Fruit fly (Drosophila melanogaster) whole organism, embryonic: ENCODE results near the gene CG3544.

ENCODE experiments used
- ATbp ChIP-seq: fragments of 200-800 bp; sonication (Bioruptor generic); optimal IDR thresholded peaks from 2 replicates; lab custom pipeline; 2017; ENCODE audit warnings: missing biosample characterization, mild to moderate bottlenecking, missing genetic modification characterization, missing genetic modification reagents
- B-H1 ChIP-seq: fragments of 200-800 bp; sonication (Bioruptor generic); IDR thresholded peaks from 3 replicates; pipeline ENCODE4 v1.3.6; 2022; ENCODE audit warnings: missing biosample characterization, missing genetic modification characterization
- CG11085 ChIP-seq: fragments of 200-800 bp; sonication (Bioruptor generic); IDR thresholded peaks from 2 replicates; pipeline ENCODE4 v1.3.6; 2022; ENCODE audit warnings: missing biosample characterization, missing genetic modification characterization
- CG12391 ChIP-seq: fragments of 200-800 bp; sonication (Bioruptor generic); optimal IDR thresholded peaks from 3 replicates; lab custom pipeline; 2018; ENCODE audit warnings: missing biosample characterization, mild to moderate bottlenecking, missing genetic modification characterization, moderate library complexity
- CG14050 ChIP-seq: fragments of 200-800 bp; sonication (Bioruptor generic); IDR thresholded peaks from 3 replicates; pipeline ENCODE4 v1.3.6; 2022; ENCODE audit warnings: missing biosample characterization, missing genetic modification characterization
- CG14965 ChIP-seq: fragments of 200-800 bp; sonication (Bioruptor generic); optimal IDR thresholded peaks from 2 replicates; lab custom pipeline; 2016; ENCODE audit warnings: missing biosample characterization, missing genetic modification characterization, borderline replicate concordance
- CG1602 ChIP-seq: fragments of 200-800 bp; sonication (Bioruptor generic); optimal IDR thresholded peaks from 3 replicates; lab custom pipeline; 2016; ENCODE audit warnings: missing biosample characterization, missing genetic modification characterization
- CG16813 ChIP-seq: fragments of 200-800 bp; sonication (Bioruptor generic); IDR thresholded peaks from 3 replicates; pipeline ENCODE4 v1.3.6; 2022; ENCODE audit warnings: missing biosample characterization, missing genetic modification characterization; ENCODE audit not compliant: partially characterized antibody
- CG17802 ChIP-seq: fragments of 200-800 bp; sonication (Bioruptor generic); optimal IDR thresholded peaks from 2 replicates; lab custom pipeline; 2018; ENCODE audit warnings: missing biosample characterization, mild to moderate bottlenecking, missing genetic modification characterization, moderate library complexity
- CG2889 ChIP-seq: fragments of 200-800 bp; sonication (Bioruptor generic); IDR thresholded peaks from 3 replicates; pipeline ENCODE4 v1.3.6; 2022; ENCODE audit warnings: missing biosample characterization, missing genetic modification characterization
- CG31365 ChIP-seq: fragments of 200-800 bp; sonication (Bioruptor generic); optimal IDR thresholded peaks from 2 replicates; lab custom pipeline; 2018; ENCODE audit warnings: missing biosample characterization, mild to moderate bottlenecking, missing genetic modification characterization
- CG32767 ChIP-seq: fragments of 200-800 bp; sonication (Bioruptor generic); IDR thresholded peaks from 2 replicates; pipeline ENCODE4 v1.3.6; 2022; ENCODE audit warnings: missing biosample characterization, missing genetic modification characterization
- CG32772 ChIP-seq: fragments of 200-800 bp; sonication (Bioruptor generic); IDR thresholded peaks from 2 replicates; pipeline ENCODE4 v1.3.6; 2022; ENCODE audit warnings: missing biosample characterization, missing genetic modification characterization
- CG4282 ChIP-seq: fragments of 200-800 bp; sonication (Bioruptor generic); optimal IDR thresholded peaks from 2 replicates; lab custom pipeline; 2016; ENCODE audit warnings: missing biosample characterization, missing genetic modification characterization
- CG43689 ChIP-seq: fragments of 200-800 bp; sonication (Bioruptor generic); IDR thresholded peaks from 2 replicates; pipeline ENCODE4 v1.3.6; 2022; ENCODE audit warnings: missing biosample characterization, missing genetic modification characterization
- CG4404 ChIP-seq: fragments of 200-800 bp; sonication (Bioruptor generic); IDR thresholded peaks from 2 replicates; pipeline ENCODE4 v1.3.6; 2022; ENCODE audit warnings: missing biosample characterization, missing genetic modification characterization
- CG6254 ChIP-seq: fragments of 200-800 bp; sonication (Bioruptor generic); optimal IDR thresholded peaks from 3 replicates; lab custom pipeline; 2017; ENCODE audit warnings: mild to moderate bottlenecking, missing biosample characterization, missing genetic modification reagents, missing genetic modification characterization
- CG8089 ChIP-seq: fragments of 200-800 bp; sonication (Bioruptor generic); optimal IDR thresholded peaks from 3 replicates; lab custom pipeline; 2016; ENCODE audit warnings: missing biosample characterization, missing genetic modification characterization
- CG8290 ChIP-seq, 3 experiments: fragments of 200-800 bp; sonication (Bioruptor generic); optimal IDR thresholded peaks; 2 replicates each; lab custom pipeline; 2016 to 2019; ENCODE audit warnings: missing biosample characterization in 3 of 3, missing genetic modification characterization in 3 of 3, mild to moderate bottlenecking in 2 of 3, moderate library complexity in 1 of 3
- CG9932 ChIP-seq: fragments of 200-800 bp; sonication (Bioruptor generic); IDR thresholded peaks from 2 replicates; pipeline ENCODE4 v1.3.6; 2022; ENCODE audit warnings: missing biosample characterization, missing genetic modification characterization
- D19A ChIP-seq: fragments of 200-800 bp; optimal IDR thresholded peaks from 3 replicates; lab custom pipeline; 2019; ENCODE audit warnings: missing biosample characterization, mild to moderate bottlenecking, missing genetic modification characterization, moderate library complexity
- Dek ChIP-seq: fragments of 200-800 bp; sonication (Bioruptor generic); optimal IDR thresholded peaks from 3 replicates; lab custom pipeline; 2019; ENCODE audit warnings: missing biosample characterization, mild to moderate bottlenecking, missing genetic modification characterization, moderate library complexity
- Dll ChIP-seq: fragments of 200-800 bp; sonication (Bioruptor generic); IDR thresholded peaks from 4 replicates; pipeline ENCODE4 v1.3.6; 2022; ENCODE audit warnings: missing biosample characterization, missing genetic modification characterization; ENCODE audit not compliant: partially characterized antibody
- ERR ChIP-seq: fragments of 200-800 bp; sonication (Bioruptor generic); optimal IDR thresholded peaks from 2 replicates; lab custom pipeline; 2016; ENCODE audit warnings: missing biosample characterization, missing genetic modification characterization
- Gsc ChIP-seq: fragments of 200-800 bp; sonication (Bioruptor generic); IDR thresholded peaks from 2 replicates; pipeline ENCODE4 v1.3.6; 2022; ENCODE audit warnings: missing biosample characterization, missing genetic modification characterization
- Gug ChIP-seq: fragments of 200-800 bp; sonication (Bioruptor generic); IDR thresholded peaks from 4 replicates; pipeline ENCODE4 v1.3.6; 2022; ENCODE audit warnings: missing biosample characterization, missing genetic modification characterization
- HmgZ ChIP-seq: fragments of 200-800 bp; sonication (Bioruptor generic); optimal IDR thresholded peaks from 2 replicates; lab custom pipeline; 2018; ENCODE audit warnings: missing biosample characterization, mild to moderate bottlenecking, missing genetic modification characterization
- Hr39 ChIP-seq: fragments of >200 bp; optimal IDR thresholded peaks from 2 replicates; lab custom pipeline; 2017
- Med ChIP-seq: fragments of 200-800 bp; sonication (Bioruptor generic); peaks from one replicate; lab custom pipeline; 2016; ENCODE audit warnings: missing biosample characterization, missing genetic modification characterization, mild to moderate bottlenecking, inconsistent platforms, moderate library complexity
- Mrtf ChIP-seq: fragments of 200-800 bp; sonication (Bioruptor generic); IDR thresholded peaks from 3 replicates; pipeline ENCODE4 v1.3.6; 2022; ENCODE audit warnings: missing biosample characterization, missing genetic modification characterization
- Sox100B ChIP-seq: fragments of 200-800 bp; sonication (Bioruptor generic); optimal IDR thresholded peaks from 3 replicates; lab custom pipeline; 2018; ENCODE audit warnings: missing biosample characterization, mild to moderate bottlenecking, missing genetic modification characterization
- Stat92E ChIP-seq, 3 experiments: fragments of >200 bp in 2 of 3; fragments of 200-800 bp in 1 of 3; sonication (Bioruptor generic) in 1 of 3; optimal IDR thresholded peaks; 2 replicates each; lab custom pipeline; 2017 to 2019; ENCODE audit warnings: missing biosample characterization in 3 of 3, missing genetic modification characterization in 3 of 3, mild to moderate bottlenecking in 1 of 3, moderate library complexity in 1 of 3
- Trl ChIP-seq, 3 experiments: fragments of >200 bp in 2 of 3; fragments of 200-800 bp in 1 of 3; sonication (Bioruptor generic) in 1 of 3; optimal IDR thresholded peaks; 2 replicates in 1 of 3; 3 replicates in 2 of 3; lab custom pipeline; 2016 to 2017; ENCODE audit warnings: missing biosample characterization in 1 of 3, missing genetic modification characterization in 1 of 3
- YL-1 ChIP-seq: fragments of 200-800 bp; sonication (Bioruptor generic); optimal IDR thresholded peaks from 3 replicates; lab custom pipeline; 2017; ENCODE audit warnings: missing biosample characterization, mild to moderate bottlenecking, missing genetic modification characterization
- aop ChIP-seq: fragments of 200-800 bp; sonication (Bioruptor generic); IDR thresholded peaks from 2 replicates; pipeline ENCODE4 v1.3.6; 2022; ENCODE audit warnings: missing biosample characterization, missing genetic modification characterization
- bsh ChIP-seq, 2 experiments: fragments of 200-800 bp; sonication (Bioruptor generic); optimal IDR thresholded peaks; 2 replicates each; lab custom pipeline; 2017 to 2018; ENCODE audit warnings: mild to moderate bottlenecking in 2 of 2, missing biosample characterization in 2 of 2, missing genetic modification characterization in 2 of 2, moderate library complexity in 1 of 2
- crc ChIP-seq: fragments of 200-800 bp; sonication (Bioruptor generic); optimal IDR thresholded peaks from 2 replicates; lab custom pipeline; 2016; ENCODE audit warnings: missing biosample characterization, missing genetic modification characterization
- crp ChIP-seq, 2 experiments: fragments of 200-800 bp; sonication (Bioruptor generic); optimal IDR thresholded peaks; 2 replicates in 1 of 2; 3 replicates in 1 of 2; lab custom pipeline; 2017; ENCODE audit warnings: missing biosample characterization in 2 of 2, missing genetic modification characterization in 2 of 2, mild to moderate bottlenecking in 1 of 2, moderate library complexity in 1 of 2
- eve ChIP-seq, 2 experiments: fragments of >200 bp; optimal IDR thresholded peaks; 2 replicates each; lab custom pipeline; 2017; ENCODE audit warnings: missing biosample characterization in 2 of 2, missing genetic modification characterization in 2 of 2
- inv ChIP-seq: fragments of 200-800 bp; sonication (Bioruptor generic); IDR thresholded peaks from 2 replicates; pipeline ENCODE4 v1.3.6; 2022; ENCODE audit warnings: missing biosample characterization, missing genetic modification characterization; ENCODE audit not compliant: partially characterized antibody
- ken ChIP-seq: fragments of 200-800 bp; sonication (Bioruptor generic); IDR thresholded peaks from 3 replicates; pipeline ENCODE4 v1.3.6; 2022; ENCODE audit warnings: missing biosample characterization, missing genetic modification characterization
- psq ChIP-seq: fragments of 200-800 bp; sonication (Bioruptor generic); optimal IDR thresholded peaks from 2 replicates; lab custom pipeline; 2017; ENCODE audit warnings: missing biosample characterization, missing genetic modification characterization
- pzg ChIP-seq: fragments of 200-800 bp; sonication (Bioruptor generic); optimal IDR thresholded peaks from 3 replicates; lab custom pipeline; 2018; ENCODE audit warnings: missing biosample characterization, mild to moderate bottlenecking, missing genetic modification characterization, moderate library complexity
- salm ChIP-seq: fragments of 200-800 bp; sonication (Bioruptor generic); optimal IDR thresholded peaks from 2 replicates; lab custom pipeline; 2018; ENCODE audit warnings: missing biosample characterization, mild to moderate bottlenecking, missing genetic modification characterization
- sens ChIP-seq: fragments of 200-800 bp; sonication (Bioruptor generic); peaks from one replicate; lab custom pipeline; 2016; ENCODE audit warnings: missing biosample characterization, missing genetic modification characterization
- sens-2 ChIP-seq: fragments of 200-800 bp; sonication (Bioruptor generic); IDR thresholded peaks from 2 replicates; pipeline ENCODE4 v1.3.6; 2022; ENCODE audit warnings: missing biosample characterization, missing genetic modification characterization
- sr ChIP-seq: fragments of 200-800 bp; sonication (Bioruptor generic); IDR thresholded peaks from 3 replicates; pipeline ENCODE4 v1.3.6; 2022; ENCODE audit warnings: missing biosample characterization, missing genetic modification characterization
- stc ChIP-seq: fragments of 200-800 bp; sonication (Bioruptor generic); IDR thresholded peaks from 2 replicates; pipeline ENCODE4 v1.3.6; 2022; ENCODE audit warnings: missing biosample characterization, missing genetic modification characterization
- vfl ChIP-seq: fragments of 200-800 bp; sonication (Bioruptor generic); optimal IDR thresholded peaks from 2 replicates; lab custom pipeline; 2016; ENCODE audit warnings: missing biosample characterization, missing genetic modification characterization
- wdn ChIP-seq: fragments of 200-800 bp; sonication (Bioruptor generic); IDR thresholded peaks from 2 replicates; pipeline ENCODE4 v1.3.6; 2022; ENCODE audit warnings: missing biosample characterization, missing genetic modification characterization
- zf30C ChIP-seq: fragments of 200-800 bp; sonication (Bioruptor generic); optimal IDR thresholded peaks from 3 replicates; lab custom pipeline; 2018; ENCODE audit warnings: missing biosample characterization, mild to moderate bottlenecking, missing genetic modification characterization

Gene CG3544

dm6 chr2L:740031-740430, 44.1 kb upstream of the CG3544 start (continued):
- TF ChIP-seq CG16813 (GFP tag; lab: Robert Waterston, UW) (peak; percentile 28; the same call in 1 of the 3 replicates), stc (GFP tag; lab: Robert Waterston, UW) (no peak), sens-2 (GFP tag; lab: Robert Waterston, UW) (no peak), aop (0 out of 2 replicates have a peak, but pooled peaks have one; percentile 25), CG11085 (GFP tag; lab: Robert Waterston, UW) (no peak), Med (GFP tag; lab: Kevin White, UChicago) (peak; percentile 92), psq (GFP tag; lab: Kevin White, UChicago) (no peak), zf30C (GFP tag; lab: Kevin White, UChicago) (no peak), Mrtf (0 out of 3 replicates have a peak, but pooled peaks have one; percentile 31), HmgZ (tag; lab: Kevin White, UChicago) (peak; percentile 28), sens (peak; percentile 80), Hr39 (lab: Kevin White, UChicago) (no peak), Dll (GFP tag; lab: Robert Waterston, UW) (no peak), CG14965 (GFP tag; lab: Kevin White, UChicago) (no peak), B-H1 (GFP tag; lab: Robert Waterston, UW) (no peak), ken (no peak), CG2889 (GFP tag; lab: Robert Waterston, UW) (no peak), CG31365 (tag; lab: Kevin White, UChicago) (peak; percentile 98), D19A (no peak), CG12391 (no peak), eve (GFP tag; optimal IDR thresholded peaks at IDR 0.05; lab: Kevin White, UChicago) (no peak), CG32772 (no peak), Gug (GFP tag; lab: Robert Waterston, UW) (0 out of 4 replicates have a peak, but pooled peaks have one; percentile 30), ATbp (GFP tag; lab: Kevin White, UChicago) (no peak), crc (GFP tag; lab: Kevin White, UChicago) (no peak), CG32767 (GFP tag; lab: Robert Waterston, UW) (no peak), vfl (GFP tag; lab: Kevin White, UChicago) (no peak), Gsc (no peak), CG8290 (GFP tag; optimal IDR thresholded peaks at IDR 0.05; lab: Kevin White, UChicago) (no peak), CG8290 (tag; optimal IDR thresholded peaks at IDR 0.05; lab: Kevin White, UChicago) (peak in 1 of 2 experiments; percentile 74), CG14050 (GFP tag; lab: Robert Waterston, UW) (no peak), sr (no peak), wdn (GFP tag; lab: Robert Waterston, UW) (no peak), ERR (no peak), CG6254 (GFP tag; lab: Kevin White, UChicago) (no peak), Sox100B (no peak), pzg (no peak), CG1602 (GFP tag; lab: Kevin White, UChicago) (no peak), inv (GFP tag; lab: Robert Waterston, UW) (no peak), CG4404 (no peak), Trl (optimal IDR thresholded peaks at IDR 0.05; lab: Kevin White, UChicago) (no peak), Trl (GFP tag; optimal IDR thresholded peaks at IDR 0.05; lab: Kevin White, UChicago) (no peak), Stat92E (GFP tag; optimal IDR thresholded peaks at IDR 0.05; lab: Kevin White, UChicago) (no peak), YL-1 (GFP tag; lab: Kevin White, UChicago) (no peak), CG17802 (tag; lab: Kevin White, UChicago) (no peak), salm (tag; lab: Kevin White, UChicago) (no peak), CG4282 (GFP tag; lab: Kevin White, UChicago) (no peak), crp (GFP tag; optimal IDR thresholded peaks at IDR 0.05; lab: Kevin White, UChicago) (no peak), CG43689 (GFP tag; lab: Robert Waterston, UW) (no peak), bsh (GFP tag; optimal IDR thresholded peaks at IDR 0.05; lab: Kevin White, UChicago) (no peak), Dek (tag; lab: Kevin White, UChicago) (no peak), CG8089 (GFP tag; lab: Kevin White, UChicago) (no peak), CG9932 (GFP tag; lab: Robert Waterston, UW) (peak; percentile 44)
